Fruit fly (Drosophila melanogaster): ENCODE data around the gene Secp43.

dm6 chr2L:4410855-4411254 is 43.4 kb downstream of the Secp43 start, which contains the start of gene CG43055:
- TF ChIP-seq usp (GFP tag; optimal IDR thresholded peaks at IDR 0.05) = no peak
- no peak for TF ChIP-seq CG8478 (optimal IDR thresholded peaks at IDR 0.05)

All from whole organism.